Worm (Caenorhabditis elegans): ENCODE measurements around the gene srh-269.

The srh-269 gene

DNA sequence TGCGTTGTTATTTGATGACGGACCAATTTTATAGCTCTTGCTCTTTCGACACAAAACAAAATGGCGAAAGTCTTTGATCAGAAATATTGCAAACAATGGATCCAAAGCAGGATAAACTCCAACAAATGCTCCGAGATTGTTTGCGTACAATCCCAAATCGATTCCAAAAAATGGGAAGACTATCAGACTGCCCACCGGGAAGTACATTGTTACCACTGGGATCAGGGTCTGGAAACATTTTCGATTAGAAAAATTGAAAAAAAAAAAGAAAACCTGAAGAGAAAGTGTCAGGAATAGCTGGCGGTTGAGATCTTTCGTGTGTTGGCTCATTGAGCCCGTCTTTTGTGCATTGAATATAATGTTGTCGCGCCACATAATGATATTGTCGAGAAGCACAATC is 10.8 kb downstream of the srh-269 start:
- TF ChIP-seq ztf-25 (GFP tag; IDR thresholded peaks at IDR 0.05) (no peak), xnd-1 (tag; optimal IDR thresholded peaks at IDR 0.05) (no peak)

DNA sequence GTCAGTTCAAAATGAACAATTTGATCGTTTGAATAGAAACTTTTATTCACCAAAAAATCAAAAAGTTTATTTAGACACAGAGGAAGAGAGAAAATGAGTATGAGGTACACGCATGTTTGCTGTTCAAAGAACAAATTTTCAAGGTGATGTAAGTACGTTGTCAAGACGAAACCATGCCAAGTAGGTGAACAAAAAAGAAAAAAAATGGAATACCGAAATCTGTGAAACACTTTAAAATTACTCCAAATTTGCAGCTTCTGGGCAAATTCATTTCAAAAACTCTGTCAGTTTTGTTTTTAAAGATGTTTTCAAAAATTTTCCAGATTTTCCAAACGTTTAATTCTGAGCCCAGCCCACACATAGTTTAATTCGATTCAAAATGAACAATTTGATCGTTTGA is 11.4 kb downstream of the srh-269 start, which contains the start of gene nhr-271:
nhr-271 (minus strand) TSS at position 101 of the 400 bp plus-strand sequence.
- no peak for TF ChIP-seq madf-6 (GFP tag; IDR thresholded peaks at IDR 0.05)
- TF ChIP-seq lir-1 (GFP tag; conservative IDR thresholded peaks at IDR 0.05), result no peak
- no peak for TF ChIP-seq egl-18 (GFP tag; IDR thresholded peaks at IDR 0.05)
- TF ChIP-seq F33H1.4 (GFP tag; IDR thresholded peaks at IDR 0.05), result no peak
- no peak for TF ChIP-seq Y53F4B.3 (GFP tag; IDR thresholded peaks at IDR 0.05)
- no peak for TF ChIP-seq madf-3 (GFP tag; IDR thresholded peaks at IDR 0.05)
- TF ChIP-seq zfh-2 (GFP tag; conservative IDR thresholded peaks at IDR 0.05), result no peak
- TF ChIP-seq ztf-25 (GFP tag; IDR thresholded peaks at IDR 0.05), result no peak
- TF ChIP-seq cebp-2 (GFP tag; IDR thresholded peaks at IDR 0.05), result no peak
- no peak for TF ChIP-seq ztf-3 (GFP tag; optimal IDR thresholded peaks at IDR 0.05)
- no peak for TF ChIP-seq let-607 (tag; optimal IDR thresholded peaks at IDR 0.05)
- TF ChIP-seq B0261.1 (tag; optimal IDR thresholded peaks at IDR 0.05), result no peak

DNA sequence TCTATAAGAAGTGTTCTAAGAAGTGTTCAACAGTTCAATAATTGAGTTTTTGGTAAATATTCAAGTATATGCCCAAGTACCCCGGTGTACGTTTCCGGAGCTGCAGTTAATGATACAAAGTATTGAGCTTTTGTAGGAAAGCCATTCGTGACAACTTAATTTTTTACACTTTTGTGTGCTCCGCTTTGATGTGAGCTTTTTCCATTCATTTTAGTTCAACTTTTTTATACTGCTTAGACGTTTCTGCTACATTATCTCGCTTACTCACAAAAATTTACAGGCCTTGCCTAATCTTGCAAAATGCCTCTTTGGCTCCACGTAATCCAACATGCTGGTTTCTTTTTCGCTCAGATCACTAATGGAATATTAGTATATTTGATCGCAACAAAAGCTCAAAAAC is 15.9 kb downstream of the srh-269 start, which contains the start of gene str-151:
str-151 (plus strand) TSS at position 301 of the 400 bp plus-strand sequence.
- TF ChIP-seq F55B11.4 (tag; optimal IDR thresholded peaks at IDR 0.05; ENCODE audit: borderline replicate concordance, insufficient read depth), result no peak
- TF ChIP-seq attf-5 (GFP tag; optimal IDR thresholded peaks at IDR 0.05), result no peak
- TF ChIP-seq snpc-4 (GFP tag; optimal IDR thresholded peaks at IDR 0.05), result no peak
- no peak for TF ChIP-seq snpc-4 (tag; optimal IDR thresholded peaks at IDR 0.05)
- TF ChIP-seq ama-1 (optimal IDR thresholded peaks at IDR 0.05), result no peak
- TF ChIP-seq ama-1 (GFP tag; optimal IDR thresholded peaks at IDR 0.05), result no peak
- TF ChIP-seq F52B5.7 (tag; optimal IDR thresholded peaks at IDR 0.05), result no peak
- no peak for TF ChIP-seq egrh-3 (GFP tag; IDR thresholded peaks at IDR 0.05)
- no peak for TF ChIP-seq tbp1 (GFP tag; optimal IDR thresholded peaks at IDR 0.05)
- no peak for TF ChIP-seq repo-1 (tag; optimal IDR thresholded peaks at IDR 0.05)
- TF ChIP-seq B0336.3 (GFP tag; IDR thresholded peaks at IDR 0.05), result no peak
- no peak for TF ChIP-seq F10E7.11 (tag; optimal IDR thresholded peaks at IDR 0.05)
- no peak for TF ChIP-seq rpc-1 (optimal IDR thresholded peaks at IDR 0.05)
- no peak for TF ChIP-seq rpc-1 (tag; optimal IDR thresholded peaks at IDR 0.05)
- no peak for TF ChIP-seq F37B4.10 (GFP tag; IDR thresholded peaks at IDR 0.05)
- TF ChIP-seq lsy-27 (tag; optimal IDR thresholded peaks at IDR 0.05; ENCODE audit: borderline replicate concordance, insufficient read depth), result no peak
- no peak for TF ChIP-seq xnd-1 (tag; optimal IDR thresholded peaks at IDR 0.05)
- no peak for TF ChIP-seq F39B2.1 (GFP tag; IDR thresholded peaks at IDR 0.05)
- no peak for TF ChIP-seq ceh-27 (GFP tag; optimal IDR thresholded peaks at IDR 0.05)
- TF ChIP-seq K11D2.4 (GFP tag; IDR thresholded peaks at IDR 0.05), result no peak
- TF ChIP-seq C06A6.2 (GFP tag; conservative IDR thresholded peaks at IDR 0.05), result no peak
- TF ChIP-seq snpc-1.3 (tag; optimal IDR thresholded peaks at IDR 0.05; ENCODE audit: insufficient read depth), result no peak

DNA sequence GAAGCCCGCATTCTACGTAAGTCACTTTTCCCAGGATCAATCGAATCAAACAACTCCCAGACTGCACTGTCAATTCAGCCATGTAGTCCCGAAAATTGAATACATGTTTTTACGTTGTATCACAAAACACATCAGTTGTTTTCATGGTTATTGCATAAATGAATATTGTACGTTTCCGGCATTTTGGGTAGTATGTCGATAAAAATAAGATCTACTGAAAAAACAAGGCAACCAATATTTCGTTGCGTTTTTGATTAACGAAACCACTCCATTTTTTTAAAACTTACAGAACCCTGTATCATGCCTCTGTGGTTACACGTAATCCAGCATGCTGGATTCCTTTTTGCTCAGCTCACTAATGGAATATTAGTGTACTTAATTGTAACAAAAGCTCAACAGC is 18.7 kb downstream of the srh-269 start, which contains the start of gene str-149:
str-149 (plus strand) TSS at position 301 of the 400 bp plus-strand sequence.
- no peak for TF ChIP-seq sptf-2 (GFP tag; optimal IDR thresholded peaks at IDR 0.05)
- TF ChIP-seq Y53F4B.3 (GFP tag; IDR thresholded peaks at IDR 0.05), result no peak
- TF ChIP-seq efl-1 (GFP tag; optimal IDR thresholded peaks at IDR 0.05), result no peak
- TF ChIP-seq ets-4 (GFP tag; optimal IDR thresholded peaks at IDR 0.05), result no peak
- no peak for TF ChIP-seq ceh-27 (GFP tag; optimal IDR thresholded peaks at IDR 0.05)
- no peak for TF ChIP-seq ccch-3 (GFP tag; optimal IDR thresholded peaks at IDR 0.05)
- no peak for TF ChIP-seq mxl-1 (tag; optimal IDR thresholded peaks at IDR 0.05)
- TF ChIP-seq Y95B8A.8 (GFP tag; IDR thresholded peaks at IDR 0.05), result no peak

Measured in whole organism, young adult.